Worm (Caenorhabditis elegans) whole organism, L2 larva: ENCODE data around the gene lev-8.
A peak's percentile ranks its signal among the peaks of the same experiment; 100 is the strongest.

ENCODE experiments used
- C34F6.9 ChIP-seq: fragments of 150-350 bp; optimal IDR thresholded peaks from 2 replicates; lab custom pipeline; 2014; ENCODE audit warnings: missing biosample characterization, missing genetic modification characterization
- F13H6.1 ChIP-seq: sonication (generic microtip); optimal IDR thresholded peaks from 2 replicates; lab custom pipeline; 2016; ENCODE audit warnings: missing genetic modification characterization, missing compliant biosample characterization
- R02D3.7 ChIP-seq: fragments of 150-350 bp; optimal IDR thresholded peaks from 2 replicates; lab custom pipeline; 2014; ENCODE audit warnings: missing biosample characterization, missing genetic modification characterization
- Y55F3AM.14 ChIP-seq: fragments of 200-800 bp; sonication (Bioruptor generic); optimal IDR thresholded peaks from 2 replicates; lab custom pipeline; 2018; ENCODE audit warnings: mild to moderate bottlenecking, missing genetic modification characterization, missing compliant biosample characterization
- ZK546.5 ChIP-seq: sonication (generic microtip); optimal IDR thresholded peaks from 2 replicates; lab custom pipeline; 2017; ENCODE audit warnings: missing biosample characterization, missing genetic modification characterization
- aly-2 ChIP-seq: fragments of 150-350 bp; optimal IDR thresholded peaks from 2 replicates; lab custom pipeline; 2014; ENCODE audit warnings: missing biosample characterization, missing genetic modification characterization
- blmp-1 ChIP-seq: sonication (generic microtip); optimal IDR thresholded peaks from 2 replicates; lab custom pipeline; 2017; ENCODE audit warnings: missing genetic modification characterization, mild to moderate bottlenecking, missing compliant biosample characterization, antibody characterized with exemption, moderate library complexity; ENCODE audit not compliant: insufficient read depth
- ceh-16 ChIP-seq: fragments of 150-350 bp; optimal IDR thresholded peaks from 2 replicates; lab custom pipeline; 2014; ENCODE audit warnings: missing biosample characterization, missing genetic modification characterization
- crh-2 ChIP-seq: sonication (generic microtip); optimal IDR thresholded peaks from 2 replicates; lab custom pipeline; 2017; ENCODE audit warnings: missing biosample characterization, missing genetic modification characterization
- dmd-4 ChIP-seq: sonication (generic microtip); optimal IDR thresholded peaks from 2 replicates; lab custom pipeline; 2017; ENCODE audit warnings: missing biosample characterization, missing genetic modification characterization
- egl-27 ChIP-seq: sonication (generic microtip); optimal IDR thresholded peaks from 3 replicates; lab custom pipeline; 2017; ENCODE audit warnings: missing biosample characterization, missing genetic modification reagents, missing genetic modification characterization
- elt-1 ChIP-seq: fragments of 150-350 bp; optimal IDR thresholded peaks from 2 replicates; lab custom pipeline; 2014; ENCODE audit warnings: missing biosample characterization, missing genetic modification characterization
- elt-3 ChIP-seq: sonication (generic microtip); optimal IDR thresholded peaks from 2 replicates; lab custom pipeline; 2017; ENCODE audit warnings: missing biosample characterization, missing genetic modification characterization
- fos-1 ChIP-seq: fragments of 150-350 bp; optimal IDR thresholded peaks from 2 replicates; lab custom pipeline; 2014; ENCODE audit warnings: missing biosample characterization, missing genetic modification characterization
- gmeb-1 ChIP-seq: fragments of 150-350 bp; optimal IDR thresholded peaks from 2 replicates; lab custom pipeline; 2014; ENCODE audit warnings: missing biosample characterization, missing genetic modification characterization
- lin-11 ChIP-seq: fragments of 150-350 bp; sonication (generic microtip); optimal IDR thresholded peaks from 2 replicates; lab custom pipeline; 2014; ENCODE audit warnings: missing biosample characterization, missing genetic modification characterization, inconsistent platforms, mixed read lengths
- lin-13 ChIP-seq: fragments of 150-350 bp; optimal IDR thresholded peaks from 2 replicates; lab custom pipeline; 2014; ENCODE audit warnings: missing biosample characterization, missing genetic modification reagents, missing genetic modification characterization
- lin-39 ChIP-seq: fragments of 150-350 bp; optimal IDR thresholded peaks from 2 replicates; lab custom pipeline; 2014; ENCODE audit warnings: missing biosample characterization, missing genetic modification reagents, missing genetic modification characterization
- lsy-2 ChIP-seq, 2 experiments: fragments of 150-350 bp in 1 of 2; sonication (generic microtip) in 1 of 2; optimal IDR thresholded peaks; 2 replicates each; lab custom pipeline; 2014 to 2017; ENCODE audit warnings: missing biosample characterization in 2 of 2, missing genetic modification characterization in 2 of 2
- mab-5 ChIP-seq: fragments of 150-350 bp; optimal IDR thresholded peaks from 2 replicates; lab custom pipeline; 2014; ENCODE audit warnings: missing biosample characterization, missing genetic modification characterization
- mbf-1 ChIP-seq: sonication (generic microtip); optimal IDR thresholded peaks from 2 replicates; lab custom pipeline; 2017; ENCODE audit warnings: missing biosample characterization, missing genetic modification characterization
- mdl-1 ChIP-seq, 2 experiments: fragments of 150-350 bp in 1 of 2; sonication (generic microtip) in 1 of 2; optimal IDR thresholded peaks; 2 replicates each; lab custom pipeline; 2017; ENCODE audit warnings: missing biosample characterization in 2 of 2, missing genetic modification characterization in 2 of 2
- nhr-11 ChIP-seq: fragments of 150-350 bp; optimal IDR thresholded peaks from 2 replicates; lab custom pipeline; 2014; ENCODE audit warnings: missing biosample characterization, missing genetic modification characterization
- nhr-12 ChIP-seq: fragments of 150-350 bp; optimal IDR thresholded peaks from 2 replicates; lab custom pipeline; 2014; ENCODE audit warnings: missing biosample characterization, missing genetic modification characterization
- nhr-129 ChIP-seq: fragments of 150-350 bp; optimal IDR thresholded peaks from 2 replicates; lab custom pipeline; 2014; ENCODE audit warnings: missing biosample characterization, missing genetic modification characterization
- nhr-21 ChIP-seq: fragments of 150-350 bp; optimal IDR thresholded peaks from 2 replicates; lab custom pipeline; 2014; ENCODE audit warnings: missing biosample characterization, missing genetic modification characterization
- nhr-23 ChIP-seq: fragments of 150-350 bp; optimal IDR thresholded peaks from 2 replicates; lab custom pipeline; 2014; ENCODE audit warnings: missing biosample characterization, missing genetic modification reagents, missing genetic modification characterization
- nhr-237 ChIP-seq: fragments of 150-350 bp; optimal IDR thresholded peaks from 2 replicates; lab custom pipeline; 2014; ENCODE audit warnings: missing biosample characterization, missing genetic modification characterization
- nhr-25 ChIP-seq: fragments of 150-350 bp; sonication (generic microtip); optimal IDR thresholded peaks from 3 replicates; lab custom pipeline; 2014; ENCODE audit warnings: missing biosample characterization, missing genetic modification characterization
- nhr-6 ChIP-seq: fragments of 150-350 bp; optimal IDR thresholded peaks from 2 replicates; lab custom pipeline; 2014; ENCODE audit warnings: missing biosample characterization, missing genetic modification characterization
- nhr-77 ChIP-seq: fragments of 150-350 bp; optimal IDR thresholded peaks from 2 replicates; lab custom pipeline; 2014; ENCODE audit warnings: missing biosample characterization, missing genetic modification characterization
- peb-1 ChIP-seq: fragments of 150-350 bp; optimal IDR thresholded peaks from 2 replicates; lab custom pipeline; 2014; ENCODE audit warnings: missing biosample characterization, missing genetic modification characterization
- sem-4 ChIP-seq: fragments of 150-350 bp; optimal IDR thresholded peaks from 2 replicates; lab custom pipeline; 2014; ENCODE audit warnings: missing biosample characterization, missing genetic modification reagents, missing genetic modification characterization
- skn-1 ChIP-seq: sonication (generic microtip); optimal IDR thresholded peaks from 2 replicates; lab custom pipeline; 2017; ENCODE audit warnings: missing biosample characterization, missing genetic modification characterization
- sma-3 ChIP-seq: sonication (generic microtip); optimal IDR thresholded peaks from 2 replicates; lab custom pipeline; 2016; ENCODE audit warnings: missing genetic modification reagents, missing genetic modification characterization, missing compliant biosample characterization
- sma-9 ChIP-seq, 2 experiments: fragments of 150-350 bp in 1 of 2; sonication (generic microtip) in 1 of 2; optimal IDR thresholded peaks; 2 replicates each; lab custom pipeline; 2014 to 2016; ENCODE audit warnings: missing genetic modification characterization in 2 of 2, mild to moderate bottlenecking in 1 of 2, missing biosample characterization in 1 of 2, missing compliant biosample characterization in 1 of 2, missing genetic modification reagents in 1 of 2, moderate library complexity in 1 of 2
- snpc-4 ChIP-seq: fragments of 150-350 bp; optimal IDR thresholded peaks from 2 replicates; lab custom pipeline; 2014; ENCODE audit warnings: missing biosample characterization, missing genetic modification characterization
- unc-55 ChIP-seq: fragments of 150-350 bp; sonication (generic microtip); optimal IDR thresholded peaks from 3 replicates; lab custom pipeline; 2014; ENCODE audit warnings: missing biosample characterization, missing genetic modification reagents, missing genetic modification characterization
- unc-62 ChIP-seq: fragments of 150-350 bp; optimal IDR thresholded peaks from 2 replicates; lab custom pipeline; 2014; ENCODE audit warnings: missing biosample characterization, missing genetic modification reagents, missing genetic modification characterization
- zag-1 ChIP-seq: fragments of 150-350 bp; optimal IDR thresholded peaks from 2 replicates; lab custom pipeline; 2014; ENCODE audit warnings: missing biosample characterization, missing genetic modification characterization
- ztf-1 ChIP-seq: fragments of 200-800 bp; sonication (Bioruptor generic); conservative IDR thresholded peaks from 2 replicates; pipeline ENCODE4 v1.3.6; 2022; ENCODE audit warnings: missing genetic modification characterization, missing compliant biosample characterization
- ztf-11 ChIP-seq: sonication (generic microtip); optimal IDR thresholded peaks from 2 replicates; lab custom pipeline; 2017; ENCODE audit warnings: missing biosample characterization, missing genetic modification characterization
- ztf-4 ChIP-seq: fragments of 150-350 bp; optimal IDR thresholded peaks from 2 replicates; lab custom pipeline; 2014; ENCODE audit warnings: missing biosample characterization, missing genetic modification characterization

Gene lev-8

ce11 chrX:11605766-11606490 is 45.2 kb downstream of the lev-8 start (continued):
- TF ChIP-seq Y55F3AM.14 (GFP tag; lab: Kevin White, UChicago) (peak; percentile 98), ztf-4 (tag; lab: Kevin White, UChicago) (peak; percentile 83), lsy-2 (tag; optimal IDR thresholded peaks at IDR 0.05; lab: Kevin White, UChicago) (peak; percentile 79 to 85), nhr-129 (tag; lab: Kevin White, UChicago) (peak; percentile 77), C34F6.9 (tag; lab: Kevin White, UChicago) (peak; percentile 75), sma-9 (GFP tag; optimal IDR thresholded peaks at IDR 0.05; lab: Kevin White, UChicago) (peak; percentile 76), sma-9 (tag; optimal IDR thresholded peaks at IDR 0.05; lab: Kevin White, UChicago) (no peak), zag-1 (tag; lab: Kevin White, UChicago) (peak; percentile 44), peb-1 (tag; lab: Kevin White, UChicago) (no peak), mdl-1 (tag; optimal IDR thresholded peaks at IDR 0.05; lab: Kevin White, UChicago) (peak; percentile 58 to 78)

- TF ChIP-seq nhr-25 (no peak), nhr-12 (tag; lab: Kevin White, UChicago) (no peak), egl-27 (peak; percentile 16), sma-9 (GFP tag; optimal IDR thresholded peaks at IDR 0.05; lab: Kevin White, UChicago) (peak; percentile 27), sma-9 (tag; optimal IDR thresholded peaks at IDR 0.05; lab: Kevin White, UChicago) (no peak), C34F6.9 (tag; lab: Kevin White, UChicago) (no peak), ztf-4 (tag; lab: Kevin White, UChicago) (no peak), lsy-2 (tag; optimal IDR thresholded peaks at IDR 0.05; lab: Kevin White, UChicago) (peak in 1 of 2 experiments; percentile 34), nhr-77 (tag; lab: Kevin White, UChicago) (no peak), mab-5 (tag; lab: Kevin White, UChicago) (no peak), F13H6.1 (tag; lab: Kevin White, UChicago) (no peak), lin-13 (no peak), sem-4 (tag; lab: Kevin White, UChicago) (no peak), lin-39 (tag; lab: Kevin White, UChicago) (no peak), nhr-129 (tag; lab: Kevin White, UChicago) (no peak), nhr-6 (tag; lab: Kevin White, UChicago) (no peak), peb-1 (tag; lab: Kevin White, UChicago) (no peak), gmeb-1 (no peak), dmd-4 (no peak), crh-2 (tag; lab: Kevin White, UChicago) (no peak), R02D3.7 (tag; lab: Kevin White, UChicago) (no peak), ceh-16 (tag; lab: Kevin White, UChicago) (peak; percentile 39), skn-1 (no peak), ztf-11 (tag; lab: Kevin White, UChicago) (no peak), Y55F3AM.14 (GFP tag; lab: Kevin White, UChicago) (no peak), mbf-1 (no peak), sma-3 (GFP tag; lab: Kevin White, UChicago) (no peak), unc-55 (no peak), blmp-1 (no peak), lin-11 (no peak), nhr-11 (tag; lab: Kevin White, UChicago) (no peak), elt-3 (tag; lab: Kevin White, UChicago) (no peak), fos-1 (no peak), nhr-21 (tag; lab: Kevin White, UChicago) (peak; percentile 19), elt-1 (tag; lab: Kevin White, UChicago) (no peak), zag-1 (tag; lab: Kevin White, UChicago) (no peak), nhr-237 (tag; lab: Kevin White, UChicago) (no peak), ZK546.5 (no peak), mdl-1 (tag; optimal IDR thresholded peaks at IDR 0.05; lab: Kevin White, UChicago) (no peak), aly-2 (no peak), nhr-23 (tag; lab: Kevin White, UChicago) (no peak), snpc-4 (tag; lab: Kevin White, UChicago) (no peak), ztf-1 (no peak), unc-62 (GFP tag; lab: Kevin White, UChicago) (no peak)
Observed at ce11 chrX:11606815-11607499, 46.2 kb downstream of the lev-8 start.
